Worm (Caenorhabditis elegans) whole organism, late embryonic: ENCODE measurements around the gene cul-5.

Source experiments
- C08G9.2 ChIP-seq: sonication (generic microtip); optimal IDR thresholded peaks from 2 replicates; lab custom pipeline; 2016; ENCODE audit warnings: mild to moderate bottlenecking, missing genetic modification characterization, moderate library complexity, missing compliant biosample characterization
- F13H6.1 ChIP-seq: sonication (generic microtip); optimal IDR thresholded peaks from 2 replicates; lab custom pipeline; 2016; ENCODE audit warnings: missing genetic modification characterization, missing compliant biosample characterization
- ahr-1 ChIP-seq: sonication (generic microtip); optimal IDR thresholded peaks from 2 replicates; lab custom pipeline; 2016; ENCODE audit warnings: missing genetic modification characterization, missing compliant biosample characterization
- ceh-2 ChIP-seq: sonication (generic microtip); optimal IDR thresholded peaks from 2 replicates; lab custom pipeline; 2016; ENCODE audit warnings: missing genotype, missing genetic modification characterization, missing compliant biosample characterization
- ceh-24 ChIP-seq: sonication (generic microtip); optimal IDR thresholded peaks from 2 replicates; lab custom pipeline; 2016; ENCODE audit warnings: mild to moderate bottlenecking, missing genetic modification characterization, missing compliant biosample characterization
- ceh-31 ChIP-seq: sonication (generic microtip); optimal IDR thresholded peaks from 2 replicates; lab custom pipeline; 2016; ENCODE audit warnings: missing genetic modification characterization, missing compliant biosample characterization
- ceh-48 ChIP-seq: sonication (generic microtip); optimal IDR thresholded peaks from 2 replicates; lab custom pipeline; 2016; ENCODE audit warnings: missing genetic modification characterization, inconsistent platforms, missing compliant biosample characterization
- ceh-9 ChIP-seq: sonication (generic microtip); optimal IDR thresholded peaks from 2 replicates; lab custom pipeline; 2016; ENCODE audit warnings: mild to moderate bottlenecking, missing genetic modification characterization, inconsistent platforms, missing compliant biosample characterization
- che-1 ChIP-seq: sonication (generic microtip); optimal IDR thresholded peaks from 2 replicates; lab custom pipeline; 2016; ENCODE audit warnings: mild to moderate bottlenecking, missing genetic modification characterization, missing compliant biosample characterization
- dmd-4 ChIP-seq: sonication (generic microtip); optimal IDR thresholded peaks from 2 replicates; lab custom pipeline; 2016; ENCODE audit warnings: borderline replicate concordance, missing genetic modification characterization, missing compliant biosample characterization
- dve-1 ChIP-seq: sonication (generic microtip); optimal IDR thresholded peaks from 2 replicates; lab custom pipeline; 2017; ENCODE audit warnings: antibody characterized with exemption, mild to moderate bottlenecking, missing genetic modification characterization, missing compliant biosample characterization
- ets-4 ChIP-seq: sonication (generic microtip); optimal IDR thresholded peaks from 2 replicates; lab custom pipeline; 2016; ENCODE audit warnings: missing genetic modification characterization, missing compliant biosample characterization
- eyg-1 ChIP-seq: sonication (generic microtip); optimal IDR thresholded peaks from 2 replicates; lab custom pipeline; 2016; ENCODE audit warnings: missing genotype, missing genetic modification characterization, missing compliant biosample characterization
- fax-1 ChIP-seq: sonication (generic microtip); optimal IDR thresholded peaks from 2 replicates; lab custom pipeline; 2016; ENCODE audit warnings: missing genotype, missing genetic modification characterization, missing compliant biosample characterization
- fkh-10 ChIP-seq: fragments of 150-350 bp; optimal IDR thresholded peaks from 2 replicates; lab custom pipeline; 2014; ENCODE audit warnings: missing biosample characterization, missing genetic modification reagents, missing genetic modification characterization
- hlh-13 ChIP-seq: fragments of 200-800 bp; sonication (Bioruptor generic); optimal IDR thresholded peaks from 2 replicates; lab custom pipeline; 2018; ENCODE audit warnings: mild to moderate bottlenecking, missing genetic modification characterization, missing compliant biosample characterization
- hlh-6 ChIP-seq: sonication (generic microtip); optimal IDR thresholded peaks from 2 replicates; lab custom pipeline; 2016; ENCODE audit warnings: missing genotype, missing genetic modification characterization, missing compliant biosample characterization
- lim-6 ChIP-seq: sonication (generic microtip); optimal IDR thresholded peaks from 2 replicates; lab custom pipeline; 2016; ENCODE audit warnings: missing genetic modification characterization, missing compliant biosample characterization
- lin-11 ChIP-seq: fragments of 200-800 bp; sonication (Bioruptor generic); optimal IDR thresholded peaks from 2 replicates; lab custom pipeline; 2018; ENCODE audit warnings: mild to moderate bottlenecking, missing genetic modification characterization, missing compliant biosample characterization
- mec-3 ChIP-seq: sonication (generic microtip); optimal IDR thresholded peaks from 2 replicates; lab custom pipeline; 2016; ENCODE audit warnings: borderline replicate concordance, missing genetic modification characterization, missing compliant biosample characterization
- nfya-1 ChIP-seq: sonication (generic microtip); optimal IDR thresholded peaks from 2 replicates; lab custom pipeline; 2017; ENCODE audit warnings: missing genetic modification characterization, mild to moderate bottlenecking, missing compliant biosample characterization, antibody characterized with exemption, moderate library complexity
- nhr-232 ChIP-seq: sonication (generic microtip); optimal IDR thresholded peaks from 2 replicates; lab custom pipeline; 2016; ENCODE audit warnings: missing genetic modification characterization, missing compliant biosample characterization
- npax-4 ChIP-seq: sonication (generic microtip); optimal IDR thresholded peaks from 2 replicates; lab custom pipeline; 2016; ENCODE audit warnings: missing genetic modification characterization, missing compliant biosample characterization
- pax-1 ChIP-seq: fragments of 150-350 bp; optimal IDR thresholded peaks from 2 replicates; lab custom pipeline; 2014; ENCODE audit warnings: missing biosample characterization, missing genetic modification characterization
- pha-2 ChIP-seq: sonication (generic microtip); optimal IDR thresholded peaks from 2 replicates; lab custom pipeline; 2017; ENCODE audit warnings: mild to moderate bottlenecking, missing genetic modification characterization, missing compliant biosample characterization
- pha-4 ChIP-seq: fragments of 150-350 bp; optimal IDR thresholded peaks from 2 replicates; lab custom pipeline; 2018; ENCODE audit warnings: missing biosample characterization, missing genetic modification reagents, missing genetic modification characterization
- pqm-1 ChIP-seq: sonication (generic microtip); optimal IDR thresholded peaks from 2 replicates; lab custom pipeline; 2016; ENCODE audit warnings: missing genetic modification characterization, missing compliant biosample characterization
- pros-1 ChIP-seq: fragments of 150-350 bp; optimal IDR thresholded peaks from 2 replicates; lab custom pipeline; 2014; ENCODE audit warnings: missing biosample characterization, missing genetic modification reagents, missing genetic modification characterization
- ref-2 ChIP-seq: sonication (generic microtip); optimal IDR thresholded peaks from 2 replicates; lab custom pipeline; 2016; ENCODE audit warnings: missing genetic modification characterization, missing compliant biosample characterization
- sdc-2 ChIP-seq: sonication (generic microtip); optimal IDR thresholded peaks from 2 replicates; lab custom pipeline; 2016; ENCODE audit warnings: missing genotype, missing genetic modification characterization, missing compliant biosample characterization
- sox-2 ChIP-seq: fragments of 200-800 bp; sonication (Bioruptor generic); IDR thresholded peaks from 2 replicates; pipeline ENCODE4 v1.3.6; 2022; ENCODE audit warnings: missing genetic modification reagents, missing genetic modification characterization, missing compliant biosample characterization
- sox-4 ChIP-seq: sonication (generic microtip); optimal IDR thresholded peaks from 2 replicates; lab custom pipeline; 2017; ENCODE audit warnings: mild to moderate bottlenecking, missing genetic modification characterization, inconsistent platforms, missing compliant biosample characterization
- tbx-7 ChIP-seq: sonication (generic microtip); optimal IDR thresholded peaks from 2 replicates; lab custom pipeline; 2016; ENCODE audit warnings: missing genotype, missing genetic modification characterization, missing compliant biosample characterization
- ttx-3 ChIP-seq: sonication (generic microtip); optimal IDR thresholded peaks from 2 replicates; lab custom pipeline; 2016; ENCODE audit warnings: missing genetic modification reagents, missing genetic modification characterization, missing compliant biosample characterization
- unc-3 ChIP-seq, 2 experiments: fragments of 200-800 bp in 1 of 2; sonication (Bioruptor generic) in 1 of 2; sonication (generic microtip) in 1 of 2; conservative IDR thresholded peaks in 1 of 2; optimal IDR thresholded peaks in 1 of 2; 2 replicates each; pipeline versions ENCODE4 v1.3.6 to Lab custom; 2016 to 2022; ENCODE audit warnings: missing compliant biosample characterization in 2 of 2, missing genetic modification characterization in 2 of 2, missing genetic modification reagents in 1 of 2
- unc-86 ChIP-seq: sonication (generic microtip); optimal IDR thresholded peaks from 2 replicates; lab custom pipeline; 2016; ENCODE audit warnings: missing genetic modification characterization, missing compliant biosample characterization
- zip-5 ChIP-seq: sonication (generic microtip); optimal IDR thresholded peaks from 2 replicates; lab custom pipeline; 2016; ENCODE audit warnings: missing genetic modification characterization, missing compliant biosample characterization

cul-5 gene

DNA sequence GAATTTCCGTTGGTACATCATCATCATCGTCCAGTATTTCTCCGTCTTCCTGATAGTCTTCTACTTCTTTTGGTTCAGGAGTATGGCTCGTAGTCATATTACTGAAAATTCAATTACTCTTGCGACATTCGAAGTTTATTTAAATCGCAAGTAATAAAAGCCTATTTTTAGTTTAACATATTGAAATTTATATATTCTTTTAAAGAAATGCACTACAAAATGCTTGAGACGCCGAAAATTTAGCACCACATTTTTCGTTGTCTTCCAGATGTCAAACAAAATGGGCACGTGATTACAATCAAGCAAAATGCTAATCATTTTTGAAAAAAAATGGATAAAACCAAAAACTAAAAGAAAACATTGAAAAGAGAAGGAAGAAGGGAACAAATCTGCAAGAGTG, 32.7 kb downstream of the cul-5 start, which contains the start of gene zhit-3:
Gene zhit-3 (minus strand): TSS at position 101 of the 400 bp plus-strand sequence.
- TF ChIP-seq ahr-1, result no peak
- TF ChIP-seq sox-4 (tag; lab: Kevin White, UChicago), result no peak
- TF ChIP-seq nfya-1 (tag; lab: Kevin White, UChicago), result no peak
- TF ChIP-seq C08G9.2 (tag; lab: Kevin White, UChicago), result no peak
- no peak for TF ChIP-seq ceh-2
- no peak for TF ChIP-seq fax-1 (tag; lab: Kevin White, UChicago)
- TF ChIP-seq pha-4 (tag; lab: Kevin White, UChicago), result no peak
- TF ChIP-seq ref-2 (tag; lab: Kevin White, UChicago), result no peak
- no peak for TF ChIP-seq dmd-4 (tag; lab: Kevin White, UChicago)
- no peak for TF ChIP-seq F13H6.1 (tag; lab: Kevin White, UChicago)
- no peak for TF ChIP-seq pqm-1 (tag; lab: Kevin White, UChicago)
- TF ChIP-seq zip-5 (tag; lab: Kevin White, UChicago), result no peak
- TF ChIP-seq unc-86, result no peak
- TF ChIP-seq eyg-1, result no peak
- TF ChIP-seq sdc-2 (tag; lab: Kevin White, UChicago), result no peak
- TF ChIP-seq nhr-232 (tag; lab: Kevin White, UChicago), result no peak
- no peak for TF ChIP-seq ceh-9 (tag; lab: Kevin White, UChicago)

DNA sequence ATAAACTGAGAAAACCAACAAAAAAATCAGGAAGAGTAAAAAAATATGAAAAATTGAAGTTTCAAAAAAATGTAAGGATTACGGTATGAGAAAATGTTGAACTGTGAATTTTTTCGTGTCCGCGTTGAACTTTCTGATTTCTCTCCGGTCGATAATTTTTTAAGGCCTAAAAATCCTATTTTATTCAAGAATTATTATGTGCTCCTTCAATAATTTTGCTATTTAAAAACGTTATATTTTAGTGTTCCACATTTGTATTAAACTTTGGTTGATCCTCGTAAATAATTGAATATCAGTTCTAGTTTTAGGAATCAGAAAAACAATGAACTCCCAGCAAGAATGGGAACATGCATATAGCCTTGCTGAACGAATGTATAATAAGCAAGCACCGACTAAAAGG, 33.3 kb downstream of the cul-5 start, which contains the start of gene hpo-40:
Gene hpo-40 (plus strand): TSS at position 301 of the 400 bp plus-strand sequence.
- no peak for TF ChIP-seq pax-1 (tag; lab: Kevin White, UChicago)
- no peak for TF ChIP-seq ets-4 (tag; lab: Kevin White, UChicago)
- no peak for TF ChIP-seq hlh-6 (tag; lab: Kevin White, UChicago)
- no peak for TF ChIP-seq lin-11 (tag; lab: Kevin White, UChicago)

DNA sequence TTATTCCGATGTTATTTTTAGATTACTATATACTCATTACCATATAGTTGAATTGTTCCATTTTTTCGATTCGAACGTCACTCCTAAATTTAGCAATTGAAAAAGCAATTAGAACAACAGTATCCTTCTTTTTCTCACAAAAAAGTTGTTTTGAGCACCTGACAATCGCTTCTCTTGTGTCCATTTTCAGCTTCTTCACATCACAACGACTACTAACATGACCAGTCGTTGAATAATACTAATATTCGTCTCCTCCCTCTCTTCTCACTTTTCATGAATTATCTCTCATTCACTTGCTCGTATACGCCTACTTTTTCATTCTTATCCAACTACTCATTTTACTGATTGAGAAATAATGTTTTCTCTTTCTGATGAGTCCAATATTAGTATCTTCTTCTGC, 37.4 kb downstream of the cul-5 start, which contains the start of gene ZK856.14:
Gene ZK856.14 (plus strand): TSS at position 301 of the 400 bp plus-strand sequence.
- TF ChIP-seq npax-4 (tag; lab: Kevin White, UChicago), result no peak
- TF ChIP-seq hlh-13 (GFP tag; lab: Kevin White, UChicago), result no peak
- TF ChIP-seq pha-2, result no peak
- TF ChIP-seq pqm-1 (tag; lab: Kevin White, UChicago), result no peak
- TF ChIP-seq dve-1, result no peak
- no peak for TF ChIP-seq sox-2 (GFP tag; lab: Robert Waterston, UW)
- TF ChIP-seq ceh-31 (tag; lab: Kevin White, UChicago), result no peak

DNA sequence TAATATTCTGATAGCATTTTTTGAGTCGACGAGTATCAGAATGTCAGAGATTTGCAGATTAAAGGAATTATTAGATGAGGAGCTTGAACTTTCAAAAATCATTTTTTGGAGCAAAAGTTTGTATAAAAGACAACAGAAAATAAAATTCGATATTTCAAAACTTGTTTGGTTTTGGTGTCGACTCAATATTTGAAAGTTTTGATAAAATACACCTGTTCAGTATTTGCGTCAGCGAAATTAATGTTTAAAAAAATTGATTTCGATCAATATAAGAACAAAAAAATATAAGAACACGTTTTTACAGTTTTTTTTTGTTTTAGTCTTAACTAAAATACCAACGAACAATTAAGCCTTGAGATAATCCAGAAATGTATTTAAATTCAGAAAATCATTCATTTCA, 41.3 kb downstream of the cul-5 start, which contains the start of gene C12D8.13:
Gene C12D8.13 (minus strand): TSS at position 101 of the 400 bp plus-strand sequence.
- no peak for TF ChIP-seq ceh-48 (tag; lab: Kevin White, UChicago)
- no peak for TF ChIP-seq che-1
- TF ChIP-seq tbx-7 (tag; lab: Kevin White, UChicago), result no peak
- TF ChIP-seq ceh-24 (tag; lab: Kevin White, UChicago), result no peak
- TF ChIP-seq lim-6 (tag; lab: Kevin White, UChicago), result no peak
- TF ChIP-seq C08G9.2 (tag; lab: Kevin White, UChicago), result no peak
- no peak for TF ChIP-seq pros-1 (tag; lab: Kevin White, UChicago)
- TF ChIP-seq zip-5 (tag; lab: Kevin White, UChicago), result no peak
- TF ChIP-seq fkh-10 (GFP tag; lab: Kevin White, UChicago), result no peak
- no peak for TF ChIP-seq unc-3 (GFP tag; conservative IDR thresholded peaks at IDR 0.05; lab: Robert Waterston, UW)
- no peak for TF ChIP-seq unc-3 (tag; optimal IDR thresholded peaks at IDR 0.05; lab: Kevin White, UChicago)
- TF ChIP-seq mec-3, result no peak
- no peak for TF ChIP-seq ttx-3 (tag; lab: Kevin White, UChicago)
- TF ChIP-seq pha-2, result no peak
